Worm (Caenorhabditis elegans) whole organism, L1 larva: Measurements from ENCODE around the gene C31H2.4.
A peak's percentile ranks its signal among the peaks of the same experiment; 100 is the strongest.

Experiments
- C34B4.2 ChIP-seq: sonication (generic microtip); optimal IDR thresholded peaks from 2 replicates; lab custom pipeline; 2017; ENCODE audit warnings: mild to moderate bottlenecking, missing genetic modification characterization, missing compliant biosample characterization
- F16B12.6 ChIP-seq: fragments of 150-350 bp; optimal IDR thresholded peaks from 2 replicates; lab custom pipeline; 2014; ENCODE audit warnings: missing biosample characterization, missing genetic modification characterization
- blmp-1 ChIP-seq: fragments of 150-350 bp; optimal IDR thresholded peaks from 2 replicates; lab custom pipeline; 2014; ENCODE audit warnings: missing biosample characterization, missing genetic modification characterization
- ceh-63 ChIP-seq: fragments of 200-800 bp; sonication (Bioruptor generic); optimal IDR thresholded peaks from 2 replicates; lab custom pipeline; 2018; ENCODE audit warnings: mild to moderate bottlenecking, missing genetic modification characterization, missing compliant biosample characterization
- ceh-82 ChIP-seq, 3 experiments: fragments of 150-350 bp in 1 of 3; sonication (generic microtip) in 2 of 3; optimal IDR thresholded peaks; 2 replicates each; lab custom pipeline; 2014 to 2017; ENCODE audit warnings: missing biosample characterization in 3 of 3, missing genetic modification characterization in 3 of 3
- ceh-90 ChIP-seq: sonication (generic microtip); optimal IDR thresholded peaks from 2 replicates; lab custom pipeline; 2016; ENCODE audit warnings: missing genetic modification characterization, missing compliant biosample characterization
- dpl-1 ChIP-seq, 3 experiments: fragments of 150-350 bp in 2 of 3; sonication (generic microtip) in 1 of 3; optimal IDR thresholded peaks; 2 replicates each; lab custom pipeline; 2014 to 2017; ENCODE audit warnings: missing biosample characterization in 3 of 3, missing genetic modification characterization in 3 of 3, missing genetic modification reagents in 3 of 3
- dsc-1 ChIP-seq: sonication (generic microtip); optimal IDR thresholded peaks from 2 replicates; lab custom pipeline; 2016; ENCODE audit warnings: mild to moderate bottlenecking, missing genetic modification characterization, missing compliant biosample characterization
- efl-3 ChIP-seq: fragments of 200-800 bp; sonication (Bioruptor generic); optimal IDR thresholded peaks from 2 replicates; lab custom pipeline; 2018; ENCODE audit warnings: mild to moderate bottlenecking, missing genetic modification characterization, missing compliant biosample characterization
- egl-27 ChIP-seq, 2 experiments: fragments of 150-350 bp in 1 of 2; sonication (generic microtip); optimal IDR thresholded peaks; 3 replicates each; lab custom pipeline; 2017 to 2018; ENCODE audit warnings: missing biosample characterization in 2 of 2, missing genetic modification characterization in 2 of 2, missing genetic modification reagents in 2 of 2
- elt-2 ChIP-seq: sonication (generic microtip); optimal IDR thresholded peaks from 2 replicates; lab custom pipeline; 2016; ENCODE audit warnings: missing genetic modification characterization, mild to moderate bottlenecking, inconsistent platforms, missing compliant biosample characterization, missing genetic modification reagents
- hlh-4 ChIP-seq: sonication (generic microtip); optimal IDR thresholded peaks from 2 replicates; lab custom pipeline; 2016; ENCODE audit warnings: mild to moderate bottlenecking, missing genetic modification characterization, missing compliant biosample characterization
- hpl-2 ChIP-seq: fragments of 150-350 bp; optimal IDR thresholded peaks from 2 replicates; lab custom pipeline; 2014; ENCODE audit warnings: missing biosample characterization, missing genetic modification reagents, missing genetic modification characterization
- irx-1 ChIP-seq: sonication (generic microtip); optimal IDR thresholded peaks from 2 replicates; lab custom pipeline; 2016; ENCODE audit warnings: missing genetic modification characterization, missing compliant biosample characterization
- isw-1 ChIP-seq: fragments of 200-800 bp; sonication (Bioruptor generic); IDR thresholded peaks from 2 replicates; pipeline ENCODE4 v1.3.6; 2022; ENCODE audit warnings: missing genetic modification characterization, missing compliant biosample characterization
- jun-1 ChIP-seq: fragments of 150-350 bp; optimal IDR thresholded peaks from 2 replicates; lab custom pipeline; 2014; ENCODE audit warnings: missing biosample characterization, missing genetic modification reagents, missing genetic modification characterization
- lin-14 ChIP-seq: fragments of 200-800 bp; sonication (Bioruptor generic); optimal IDR thresholded peaks from 2 replicates; lab custom pipeline; 2018; ENCODE audit warnings: mild to moderate bottlenecking, missing genetic modification characterization, moderate library complexity, missing compliant biosample characterization
- lin-35 ChIP-seq, 2 experiments: fragments of 150-350 bp; optimal IDR thresholded peaks; 2 replicates each; lab custom pipeline; 2014; ENCODE audit warnings: missing biosample characterization in 2 of 2, missing genetic modification characterization in 2 of 2, missing genetic modification reagents in 2 of 2
- lir-3 ChIP-seq: sonication (generic microtip); optimal IDR thresholded peaks from 2 replicates; lab custom pipeline; 2016; ENCODE audit warnings: mild to moderate bottlenecking, missing genetic modification characterization, moderate library complexity, missing compliant biosample characterization; ENCODE audit not compliant: poor library complexity
- mdl-1 ChIP-seq, 2 experiments: fragments of 150-350 bp; optimal IDR thresholded peaks; 2 replicates each; lab custom pipeline; 2014 to 2017; ENCODE audit warnings: missing biosample characterization in 2 of 2, missing genetic modification characterization in 2 of 2, inconsistent platforms in 1 of 2
- mep-1 ChIP-seq: fragments of 150-350 bp; optimal IDR thresholded peaks from 2 replicates; lab custom pipeline; 2014; ENCODE audit warnings: missing biosample characterization, missing genetic modification characterization
- nhr-12 ChIP-seq: sonication (generic microtip); optimal IDR thresholded peaks from 2 replicates; lab custom pipeline; 2017; ENCODE audit warnings: missing biosample characterization, missing genetic modification characterization
- nhr-20 ChIP-seq: sonication (generic microtip); optimal IDR thresholded peaks from 2 replicates; lab custom pipeline; 2016; ENCODE audit warnings: mild to moderate bottlenecking, missing genetic modification characterization, missing compliant biosample characterization
- nhr-237 ChIP-seq: fragments of 150-350 bp; optimal IDR thresholded peaks from 2 replicates; lab custom pipeline; 2014; ENCODE audit warnings: missing biosample characterization, missing genetic modification characterization
- nhr-28 ChIP-seq: fragments of 150-350 bp; optimal IDR thresholded peaks from 2 replicates; lab custom pipeline; 2014; ENCODE audit warnings: missing biosample characterization, missing genetic modification characterization
- nhr-47 ChIP-seq: sonication (generic microtip); optimal IDR thresholded peaks from 2 replicates; lab custom pipeline; 2016; ENCODE audit warnings: mild to moderate bottlenecking, missing genetic modification characterization, moderate library complexity, missing compliant biosample characterization
- nhr-84 ChIP-seq: sonication (generic microtip); optimal IDR thresholded peaks from 2 replicates; lab custom pipeline; 2017; ENCODE audit warnings: missing biosample characterization, missing genetic modification characterization
- nhr-85 ChIP-seq: sonication (generic microtip); peaks from one replicate; lab custom pipeline; 2016; ENCODE audit warnings: missing genetic modification characterization, inconsistent platforms, missing compliant biosample characterization
- nhr-90 ChIP-seq: sonication (generic microtip); optimal IDR thresholded peaks from 2 replicates; lab custom pipeline; 2016; ENCODE audit warnings: mild to moderate bottlenecking, missing genetic modification characterization, missing compliant biosample characterization; ENCODE audit not compliant: poor library complexity
- pax-3 ChIP-seq: fragments of 200-800 bp; sonication (Bioruptor generic); optimal IDR thresholded peaks from 2 replicates; lab custom pipeline; 2018; ENCODE audit warnings: mild to moderate bottlenecking, missing genetic modification characterization, moderate library complexity, missing compliant biosample characterization
- pqm-1 ChIP-seq: sonication (generic microtip); optimal IDR thresholded peaks from 3 replicates; lab custom pipeline; 2017; ENCODE audit warnings: missing biosample characterization, missing genetic modification characterization
- rnt-1 ChIP-seq: sonication (generic microtip); optimal IDR thresholded peaks from 2 replicates; lab custom pipeline; 2016; ENCODE audit warnings: mild to moderate bottlenecking, missing genetic modification characterization, moderate library complexity, missing compliant biosample characterization
- skn-1 ChIP-seq: fragments of 150-350 bp; optimal IDR thresholded peaks from 2 replicates; lab custom pipeline; 2014; ENCODE audit warnings: missing biosample characterization, missing genetic modification characterization
- sptf-1 ChIP-seq: fragments of 150-350 bp; optimal IDR thresholded peaks from 2 replicates; lab custom pipeline; 2014; ENCODE audit warnings: missing biosample characterization, missing genetic modification characterization
- tbx-2 ChIP-seq: sonication (generic microtip); optimal IDR thresholded peaks from 2 replicates; lab custom pipeline; 2016; ENCODE audit warnings: missing genetic modification characterization, missing compliant biosample characterization
- unc-30 ChIP-seq: sonication (generic microtip); optimal IDR thresholded peaks from 2 replicates; lab custom pipeline; 2017; ENCODE audit warnings: missing biosample characterization, missing genetic modification characterization
- unc-98 ChIP-seq: fragments of 200-800 bp; sonication (Bioruptor generic); IDR thresholded peaks from 2 replicates; pipeline ENCODE4 v1.3.6; 2022; ENCODE audit warnings: missing genetic modification characterization, missing compliant biosample characterization
- xbp-1 ChIP-seq: sonication (generic microtip); optimal IDR thresholded peaks from 2 replicates; lab custom pipeline; 2016; ENCODE audit warnings: missing genetic modification characterization, missing compliant biosample characterization
- ztf-4 ChIP-seq: fragments of 150-350 bp; optimal IDR thresholded peaks from 2 replicates; lab custom pipeline; 2014; ENCODE audit warnings: missing biosample characterization, missing genetic modification characterization

C31H2.4 gene

DNA sequence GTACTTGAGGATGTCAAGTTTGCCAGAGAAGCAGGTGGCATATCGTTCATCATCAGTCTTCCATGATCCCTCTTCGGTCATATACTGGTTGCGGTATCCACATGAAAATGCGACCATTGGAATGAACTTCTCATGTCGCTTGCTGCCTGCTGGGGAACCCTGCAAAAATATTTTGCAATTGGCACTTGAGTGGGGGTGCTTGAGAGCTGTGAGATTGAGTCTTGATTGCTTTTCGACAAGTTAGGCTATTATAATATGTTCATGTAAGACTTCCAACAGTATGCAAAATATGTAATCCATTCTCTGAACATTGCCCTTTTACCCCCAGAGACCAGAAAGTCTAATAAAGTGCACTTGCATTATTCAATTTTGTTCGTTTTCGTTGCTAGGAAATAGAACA lies 43.3 kb downstream of the C31H2.4 start:
- TF ChIP-seq ceh-90 (tag; lab: Kevin White, UChicago) = no peak
- TF ChIP-seq xbp-1 (tag; lab: Kevin White, UChicago) = no peak
- no peak for TF ChIP-seq dsc-1 (tag; lab: Kevin White, UChicago)
- peak; percentile 64 for TF ChIP-seq nhr-85 (tag; lab: Kevin White, UChicago)
- no peak for TF ChIP-seq tbx-2

DNA sequence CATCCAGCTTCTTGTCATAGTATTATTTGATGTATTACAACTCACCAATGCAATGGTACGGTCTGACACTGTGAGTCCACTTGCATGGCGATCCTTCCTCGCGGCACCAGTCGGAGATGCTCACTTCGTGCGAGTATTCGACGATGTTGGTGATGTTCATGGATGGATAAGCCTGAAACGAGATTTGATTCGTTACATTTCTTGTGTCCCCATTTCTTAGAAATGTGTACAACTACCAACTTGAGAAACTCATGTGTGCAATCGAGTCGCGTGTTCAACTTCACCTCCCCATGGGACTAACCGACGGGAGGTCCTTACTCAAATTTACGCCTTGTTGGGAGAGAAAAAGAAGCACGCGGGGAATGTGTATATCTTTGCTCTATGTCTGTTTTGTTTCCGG lies 44.0 kb downstream of the C31H2.4 start:
- TF ChIP-seq lin-14 (GFP tag; lab: Kevin White, UChicago) = peak; percentile 44
- no peak for TF ChIP-seq egl-27 (tag; optimal IDR thresholded peaks at IDR 0.05; lab: Kevin White, UChicago)
- TF ChIP-seq unc-30 (tag; lab: Kevin White, UChicago) = no peak

DNA sequence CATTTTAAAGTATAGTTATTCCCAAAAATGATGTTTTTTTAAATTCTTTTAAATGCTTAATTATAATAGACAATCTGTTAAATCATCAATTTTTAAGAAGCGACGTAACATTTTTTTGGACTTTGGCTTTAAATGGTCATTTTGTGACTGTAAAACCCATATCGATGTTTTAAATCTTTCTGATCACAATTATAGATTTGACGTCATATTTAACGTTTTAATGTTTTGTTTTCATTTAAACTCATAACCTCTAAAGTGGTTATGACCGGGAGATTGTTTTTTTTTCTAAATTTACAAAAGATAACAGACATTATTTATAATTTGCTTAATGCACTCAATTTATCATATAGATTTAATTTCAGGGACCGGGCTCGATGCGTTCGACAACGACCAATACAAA lies 47.6 kb downstream of the C31H2.4 start:
- no peak for TF ChIP-seq efl-3 (GFP tag; lab: Kevin White, UChicago)
- no peak for TF ChIP-seq dpl-1 (GFP tag; optimal IDR thresholded peaks at IDR 0.05; lab: Kevin White, UChicago)
- TF ChIP-seq lir-3 (tag; lab: Kevin White, UChicago) = no peak
- TF ChIP-seq nhr-47 (tag; lab: Kevin White, UChicago) = no peak
- TF ChIP-seq nhr-237 = no peak
- no peak for TF ChIP-seq irx-1
- TF ChIP-seq F16B12.6 (tag; lab: Kevin White, UChicago) = no peak
- TF ChIP-seq hpl-2 (GFP tag; lab: Kevin White, UChicago) = no peak
- TF ChIP-seq unc-98 = no peak
- no peak for TF ChIP-seq lin-35 (GFP tag; optimal IDR thresholded peaks at IDR 0.05; lab: Kevin White, UChicago)
- no peak for TF ChIP-seq nhr-20 (tag; lab: Kevin White, UChicago)
- TF ChIP-seq rnt-1 (tag; lab: Kevin White, UChicago) = no peak
- TF ChIP-seq ceh-90 (tag; lab: Kevin White, UChicago) = no peak
- TF ChIP-seq isw-1 (GFP tag; lab: Robert Waterston, UW) = no peak
- TF ChIP-seq nhr-85 (tag; lab: Kevin White, UChicago) = no peak
- TF ChIP-seq egl-27 (tag; optimal IDR thresholded peaks at IDR 0.05; lab: Kevin White, UChicago) = no peak
- TF ChIP-seq blmp-1 (tag; lab: Kevin White, UChicago) = no peak
- no peak for TF ChIP-seq nhr-28

DNA sequence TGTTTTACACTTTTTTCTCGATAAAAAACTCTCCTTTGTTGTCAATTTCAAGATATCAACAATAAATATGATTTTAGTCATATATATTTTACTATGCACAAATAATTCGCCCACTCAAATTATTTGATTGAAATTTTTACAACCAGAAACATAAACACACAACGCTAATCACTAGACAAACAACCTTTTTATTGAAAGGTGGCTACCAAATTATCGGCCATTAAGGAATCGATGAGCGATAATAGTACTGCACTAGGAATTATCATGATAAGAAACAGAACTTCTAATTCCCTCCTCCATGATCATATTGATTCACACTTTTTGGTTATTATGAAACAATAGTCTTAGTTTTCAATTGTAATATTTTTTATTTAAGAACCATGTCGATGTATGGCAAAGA lies 50.3 kb downstream of the C31H2.4 start, which contains the start of gene C42D8.1:
C42D8.1 (plus strand) TSS at position 377 of the 400 bp plus-strand sequence.
- peak; percentile 81 for TF ChIP-seq elt-2 (tag; lab: Kevin White, UChicago)
- TF ChIP-seq unc-98 = no peak
- TF ChIP-seq C34B4.2 = no peak
- no peak for TF ChIP-seq hlh-4
- TF ChIP-seq, all 84 proteins: peak for 1

DNA sequence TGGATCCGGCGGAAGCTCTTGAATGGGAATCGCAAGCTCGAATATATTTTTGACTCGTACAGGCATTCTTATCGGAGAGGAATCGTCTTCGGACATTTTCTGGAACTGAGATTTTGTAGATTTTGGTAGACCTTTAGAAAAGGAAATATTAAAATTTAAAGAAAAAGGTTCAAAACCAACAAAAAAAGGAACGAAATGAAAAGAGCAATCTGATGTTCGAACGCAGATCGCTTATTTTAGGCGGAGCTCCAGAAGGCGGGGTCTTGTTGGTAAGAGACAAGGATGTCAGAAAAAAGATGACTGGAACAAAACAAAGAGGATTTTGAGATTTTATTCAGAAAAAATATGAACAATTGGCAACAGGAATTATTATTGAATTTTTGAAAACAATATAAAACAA lies 52.5 kb downstream of the C31H2.4 start, which contains the start of gene C42D8.9:
C42D8.9 (minus strand) TSS at position 101 of the 400 bp plus-strand sequence.
- TF ChIP-seq irx-1 (no peak), lin-14 (GFP tag; lab: Kevin White, UChicago) (no peak), pqm-1 (no peak)

DNA sequence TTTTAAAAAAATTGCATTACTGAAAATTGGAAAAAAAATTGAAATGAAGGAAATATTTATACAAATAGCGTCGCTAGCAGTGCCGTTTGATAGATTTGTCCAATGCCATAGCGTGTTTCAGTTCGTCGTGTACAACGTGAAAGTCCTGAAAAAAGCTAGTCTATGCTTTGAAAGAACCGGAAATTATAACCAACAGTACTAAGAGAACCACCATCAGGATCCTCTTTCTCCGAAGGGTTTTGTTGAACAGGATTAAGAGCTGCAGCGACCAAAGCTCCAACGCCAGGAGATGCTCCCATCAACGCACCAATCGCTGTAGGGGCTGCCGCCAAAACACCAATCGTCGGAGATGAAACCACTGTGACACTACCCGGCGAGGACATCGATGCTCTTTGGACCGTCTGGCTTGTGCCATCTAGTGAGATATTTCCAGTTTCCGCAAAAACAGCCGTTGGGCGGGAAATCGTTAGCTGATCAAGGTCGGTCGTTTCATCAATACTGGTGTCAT lies 53.2 kb downstream of the C31H2.4 start:
- TF ChIP-seq xbp-1 (tag; lab: Kevin White, UChicago) = no peak
- TF ChIP-seq ceh-82 (tag; optimal IDR thresholded peaks at IDR 0.05; lab: Kevin White, UChicago) = no peak
- no peak for TF ChIP-seq sptf-1 (tag; lab: Kevin White, UChicago)
- no peak for TF ChIP-seq ztf-4 (tag; lab: Kevin White, UChicago)
- no peak for TF ChIP-seq mep-1 (tag; lab: Kevin White, UChicago)
- no peak for TF ChIP-seq nhr-84
- TF ChIP-seq nhr-20 (tag; lab: Kevin White, UChicago) = no peak
- no peak for TF ChIP-seq nhr-47 (tag; lab: Kevin White, UChicago)
- no peak for TF ChIP-seq jun-1 (tag; lab: Kevin White, UChicago)
- no peak for TF ChIP-seq pax-3 (tag; lab: Kevin White, UChicago)
- no peak for TF ChIP-seq nhr-12 (tag; lab: Kevin White, UChicago)
- no peak for TF ChIP-seq ceh-63 (GFP tag; lab: Kevin White, UChicago)
- TF ChIP-seq skn-1 (tag; lab: Kevin White, UChicago) = no peak
- TF ChIP-seq nhr-90 (tag; lab: Kevin White, UChicago) = no peak
- TF ChIP-seq mdl-1 (tag; optimal IDR thresholded peaks at IDR 0.05; lab: Kevin White, UChicago) = no peak
